ENCODE assay signal across 2 worm cellular contexts in the genomic region with DNA sequence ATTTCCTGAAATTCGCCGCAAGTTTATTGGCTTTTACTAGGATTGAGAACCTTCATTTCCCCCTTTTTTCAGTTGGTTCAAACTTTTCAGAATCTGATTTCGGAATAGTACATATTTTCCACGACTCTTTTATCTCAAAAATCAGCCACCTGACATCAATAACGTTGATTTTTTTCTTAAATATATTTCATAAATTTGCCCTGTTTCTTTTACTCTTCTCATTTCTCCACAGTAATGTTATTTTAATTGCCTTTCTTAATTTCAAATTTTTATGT.
TF ChIP-seq lines count a peak whose summit lies in the region.

No protein-coding gene starts in this region.

TF ChIP-seq in whole organism, L1 larva, 84 proteins besides CTCF, POLR2A, EP300 and RAD21:
- peak; percentile 36 for TF ChIP-seq nhr-47 (tag; optimal IDR thresholded peaks at IDR 0.05; lab: Kevin White, UChicago)
- TF ChIP-seq dpl-1 (GFP tag; optimal IDR thresholded peaks at IDR 0.05; lab: Kevin White, UChicago): peak in 1 of 3 experiments; percentile 10
- TF ChIP-seq hpl-2 (GFP tag; optimal IDR thresholded peaks at IDR 0.05; lab: Kevin White, UChicago): no peak
- no peak for TF ChIP-seq lsy-2 (tag; optimal IDR thresholded peaks at IDR 0.05; lab: Kevin White, UChicago)
- peak; percentile 29 for TF ChIP-seq nhr-90 (tag; optimal IDR thresholded peaks at IDR 0.05; lab: Kevin White, UChicago; ENCODE audit: poor library complexity)
- TF ChIP-seq skn-1 (tag; optimal IDR thresholded peaks at IDR 0.05; lab: Kevin White, UChicago): peak; percentile 14
- TF ChIP-seq nhr-71 (tag; optimal IDR thresholded peaks at IDR 0.05; lab: Kevin White, UChicago): peak; percentile 36

TF ChIP-seq in whole organism, L4 larva, 104 proteins besides CTCF, POLR2A, EP300 and RAD21:
- TF ChIP-seq mxl-3 (GFP tag; optimal IDR thresholded peaks at IDR 0.05; lab: Kevin White, UChicago) (peak; percentile 8), aha-1 (tag; lab: Kevin White, UChicago) (peak; percentile 93), T20F7.1 (GFP tag; optimal IDR thresholded peaks at IDR 0.05; lab: Kevin White, UChicago) (no peak), lsy-2 (tag; optimal IDR thresholded peaks at IDR 0.05; lab: Kevin White, UChicago) (no peak), attf-4 (tag; optimal IDR thresholded peaks at IDR 0.05; lab: Kevin White, UChicago) (no peak), daf-12 (tag; optimal IDR thresholded peaks at IDR 0.05; lab: Kevin White, UChicago) (no peak)
TF ChIP-seq in whole organism, L4 larva: peak in this region for 2.
